Worm (Caenorhabditis elegans): ENCODE measurements around the gene W04G3.7.

The W04G3.7 gene

DNA sequence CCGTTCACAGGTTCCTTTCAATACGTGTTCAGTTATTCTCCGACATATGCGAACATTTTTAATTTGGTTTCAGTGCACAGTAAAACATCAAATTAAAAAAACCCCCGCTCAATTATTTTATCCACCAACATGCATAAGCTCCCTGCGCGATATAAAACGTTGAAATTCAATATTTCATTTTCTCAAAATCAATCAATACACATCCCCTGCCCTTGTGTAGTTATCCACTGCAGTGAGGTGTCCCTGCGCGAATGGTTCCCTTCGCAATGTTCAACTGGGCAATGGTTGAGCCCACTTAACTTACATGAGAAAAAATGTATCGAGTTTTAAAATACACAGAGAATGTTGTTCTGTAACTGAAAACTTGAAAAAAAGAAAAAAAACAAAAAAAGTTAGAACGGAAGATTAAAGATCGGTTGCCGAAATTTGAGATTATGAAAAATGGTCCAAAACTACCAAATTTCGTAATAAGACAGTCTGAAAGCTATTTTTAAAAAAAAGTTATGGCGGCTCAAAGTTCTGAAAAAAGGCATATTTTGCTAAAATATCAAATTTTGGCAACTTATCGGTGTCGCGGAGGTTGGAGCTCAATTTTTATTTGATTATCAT lies 9.0 kb upstream of the W04G3.7 start:
- TF ChIP-seq aha-1 (tag; optimal IDR thresholded peaks at IDR 0.05) = peak; percentile 87
- peak; percentile 97 for TF ChIP-seq grh-1 (GFP tag; IDR thresholded peaks at IDR 0.05)
- peak; percentile 56 for TF ChIP-seq F16B12.6 (tag; optimal IDR thresholded peaks at IDR 0.05)
- TF ChIP-seq tlp-1 (tag; optimal IDR thresholded peaks at IDR 0.05) = peak; percentile 77
- TF ChIP-seq fkh-8 (tag; optimal IDR thresholded peaks at IDR 0.05) = peak; percentile 97
- peak; percentile 71 for TF ChIP-seq blmp-1 (tag; optimal IDR thresholded peaks at IDR 0.05)
- TF ChIP-seq aly-2 (tag; optimal IDR thresholded peaks at IDR 0.05) = peak; percentile 96
- peak; percentile 100 for TF ChIP-seq nhr-11 (tag; optimal IDR thresholded peaks at IDR 0.05)
- peak; percentile 99 for TF ChIP-seq nhr-84 (tag; optimal IDR thresholded peaks at IDR 0.05)
- peak; percentile 95 for TF ChIP-seq isw-1 (GFP tag; IDR thresholded peaks at IDR 0.05)
- no peak for TF ChIP-seq sptf-1 (tag; optimal IDR thresholded peaks at IDR 0.05)
- peak; percentile 99 to 100 (median 100) for TF ChIP-seq ceh-82 (tag; optimal IDR thresholded peaks at IDR 0.05)
- TF ChIP-seq rnt-1 (tag; optimal IDR thresholded peaks at IDR 0.05) = peak; percentile 100
- TF ChIP-seq lin-15B (tag; optimal IDR thresholded peaks at IDR 0.05) = peak; percentile 3
- peak; percentile 96 to 99 for TF ChIP-seq egl-27 (tag; optimal IDR thresholded peaks at IDR 0.05)
- peak; percentile 89 to 93 for TF ChIP-seq efl-1 (optimal IDR thresholded peaks at IDR 0.05)
- TF ChIP-seq efl-1 (GFP tag; optimal IDR thresholded peaks at IDR 0.05 in 1 of 2) = peak; percentile 48 to 97
- TF ChIP-seq unc-62 (GFP tag; optimal IDR thresholded peaks at IDR 0.05) = peak; percentile 85
- TF ChIP-seq mep-1 (tag; optimal IDR thresholded peaks at IDR 0.05) = peak; percentile 100
- peak; percentile 99 for TF ChIP-seq nhr-19 (GFP tag; conservative IDR thresholded peaks at IDR 0.05)
- peak; percentile 100 for TF ChIP-seq ztf-4 (tag; optimal IDR thresholded peaks at IDR 0.05)
- TF ChIP-seq nhr-47 (tag; optimal IDR thresholded peaks at IDR 0.05) = peak; percentile 100
- TF ChIP-seq tbx-2 (tag; optimal IDR thresholded peaks at IDR 0.05) = peak; percentile 100
- TF ChIP-seq lir-3 (tag; optimal IDR thresholded peaks at IDR 0.05; ENCODE audit: poor library complexity) = peak; percentile 95
- TF ChIP-seq sup-37 (GFP tag; optimal IDR thresholded peaks at IDR 0.05) = peak; percentile 97
- TF ChIP-seq nhr-71 (tag; optimal IDR thresholded peaks at IDR 0.05) = peak; percentile 99
- peak; percentile 96 for TF ChIP-seq C04F5.9 (tag; optimal IDR thresholded peaks at IDR 0.05)
- peak; percentile 99 for TF ChIP-seq unc-86 (tag; optimal IDR thresholded peaks at IDR 0.05)
- peak; percentile 97 for TF ChIP-seq xbp-1 (tag; optimal IDR thresholded peaks at IDR 0.05)
- TF ChIP-seq nhr-76 (tag; optimal IDR thresholded peaks at IDR 0.05) = peak; percentile 97
- peak; percentile 61 for TF ChIP-seq ceh-90 (tag; optimal IDR thresholded peaks at IDR 0.05)
- TF ChIP-seq elt-3 (tag; optimal IDR thresholded peaks at IDR 0.05) = peak; percentile 87 to 100 (median 95)
- TF ChIP-seq pax-3 (tag; optimal IDR thresholded peaks at IDR 0.05) = peak; percentile 97
- TF ChIP-seq nhr-237 (tag; optimal IDR thresholded peaks at IDR 0.05) = peak; percentile 98
- peak; percentile 99 for TF ChIP-seq skn-1 (tag; optimal IDR thresholded peaks at IDR 0.05)
- TF ChIP-seq snu-23 (GFP tag; optimal IDR thresholded peaks at IDR 0.05) = peak; percentile 100
- peak; percentile 96 to 97 for TF ChIP-seq ztf-11 (tag; optimal IDR thresholded peaks at IDR 0.05)
- peak; percentile 100 for TF ChIP-seq ceh-8 (GFP tag; optimal IDR thresholded peaks at IDR 0.05)
- TF ChIP-seq mdl-1 (tag; optimal IDR thresholded peaks at IDR 0.05) = peak; percentile 59 to 95
- peak; percentile 69 for TF ChIP-seq nhr-28 (tag; optimal IDR thresholded peaks at IDR 0.05)
- peak; percentile 77 for TF ChIP-seq pag-3 (tag; optimal IDR thresholded peaks at IDR 0.05; ENCODE audit: borderline replicate concordance, insufficient read depth)
- peak; percentile 97 for TF ChIP-seq unc-98 (GFP tag; IDR thresholded peaks at IDR 0.05)
- TF ChIP-seq hlh-17 (GFP tag; optimal IDR thresholded peaks at IDR 0.05; ENCODE audit: borderline replicate concordance) = no peak
- TF ChIP-seq sox-4 (tag; optimal IDR thresholded peaks at IDR 0.05) = peak; percentile 99
- TF ChIP-seq jun-1 (tag; optimal IDR thresholded peaks at IDR 0.05) = peak; percentile 100
- peak; percentile 26 for TF ChIP-seq Y116A8C.19 (tag; optimal IDR thresholded peaks at IDR 0.05; ENCODE audit: borderline replicate concordance)
- peak; percentile 70 for TF ChIP-seq C34B4.2 (tag; optimal IDR thresholded peaks at IDR 0.05)
- TF ChIP-seq mab-9 (GFP tag; IDR thresholded peaks at IDR 0.05) = peak; percentile 99
- peak; percentile 88 for TF ChIP-seq nhr-12 (tag; optimal IDR thresholded peaks at IDR 0.05)
- peak; percentile 96 for TF ChIP-seq elt-2 (tag; optimal IDR thresholded peaks at IDR 0.05)
- TF ChIP-seq lin-35 (GFP tag; optimal IDR thresholded peaks at IDR 0.05) = peak; percentile 83 to 94
- TF ChIP-seq hpl-2 (GFP tag; optimal IDR thresholded peaks at IDR 0.05) = peak; percentile 100
